Worm (Caenorhabditis elegans): Measurements from ENCODE around the gene ZC190.4.

- TF ChIP-seq snpc-4 (GFP tag; optimal IDR thresholded peaks at IDR 0.05) (no peak), snpc-4 (tag; optimal IDR thresholded peaks at IDR 0.05) (no peak), unc-130 (GFP tag; optimal IDR thresholded peaks at IDR 0.05) (no peak), D2030.7 (GFP tag; IDR thresholded peaks at IDR 0.05) (no peak), dpl-1 (GFP tag; optimal IDR thresholded peaks at IDR 0.05) (no peak), snpc-1.3 (tag; optimal IDR thresholded peaks at IDR 0.05; ENCODE audit: insufficient read depth) (no peak), nhr-90 (tag; optimal IDR thresholded peaks at IDR 0.05) (no peak), nhr-179 (tag; optimal IDR thresholded peaks at IDR 0.05) (no peak), T07F8.4 (tag; optimal IDR thresholded peaks at IDR 0.05) (no peak), attf-3 (GFP tag; conservative IDR thresholded peaks at IDR 0.05) (no peak), zfh-2 (GFP tag; conservative IDR thresholded peaks at IDR 0.05) (no peak), Y53F4B.3 (GFP tag; IDR thresholded peaks at IDR 0.05) (no peak), nhr-80 (tag; optimal IDR thresholded peaks at IDR 0.05) (no peak), hmg-20 (GFP tag; IDR thresholded peaks at IDR 0.05) (no peak), hlh-26 (GFP tag; conservative IDR thresholded peaks at IDR 0.05) (no peak)
These were observed 5.8 kb downstream of the ZC190.4 start for ce11 chrV:8671568-8672123.

All from whole organism, young adult.